Worm (Caenorhabditis elegans): Measurements from ENCODE around the gene tasp-1.
"Not testable (repeated sequence)": the region's sequence is repeated elsewhere in the genome, so short reads cannot be mapped to it uniquely, and the experiment has no call there.

tasp-1 gene

DNA sequence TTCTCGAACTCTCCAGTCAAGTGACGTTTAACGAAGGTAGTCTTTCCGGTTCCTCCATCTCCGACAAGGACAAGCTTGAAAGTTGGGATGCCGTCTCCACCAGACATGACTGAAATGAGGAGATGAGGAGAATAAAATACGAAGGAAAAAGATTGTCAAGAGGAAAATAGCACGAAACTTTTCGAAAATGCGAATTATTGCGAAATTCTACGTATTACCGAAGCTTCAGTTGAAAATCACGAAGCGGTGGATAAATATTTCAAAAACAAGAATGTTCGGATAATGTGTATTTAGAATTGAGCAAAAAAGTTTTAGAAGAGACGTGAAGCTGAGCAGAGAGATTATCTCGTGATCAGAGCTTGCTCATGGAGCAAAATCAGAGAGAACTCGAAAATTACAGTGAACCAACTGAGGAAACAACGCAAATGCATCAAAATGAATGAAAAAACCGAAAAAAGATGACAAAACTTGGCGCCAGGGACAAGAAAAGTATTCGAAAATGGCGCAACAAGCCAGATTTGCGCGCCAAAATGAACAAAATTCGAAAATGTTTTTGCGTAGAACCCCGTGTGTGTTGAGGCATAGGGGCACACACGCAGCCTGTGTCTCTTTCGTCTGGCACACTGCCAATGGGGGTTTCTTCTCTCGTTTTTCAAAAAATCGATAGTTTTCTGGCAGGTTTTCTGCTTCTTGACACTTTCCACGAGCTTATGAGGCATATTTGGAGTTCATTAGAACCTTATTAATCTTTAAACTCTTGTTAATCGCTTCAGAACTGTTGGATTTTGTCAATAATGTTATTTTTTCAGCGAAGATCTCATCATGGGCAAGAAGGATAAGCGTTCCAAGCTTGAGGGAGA lies 11.3 kb upstream of the tasp-1 start, which contains the start of the genes ran-1 and dkc-1 (continued):
- TF ChIP-seq F23B12.7 (tag; optimal IDR thresholded peaks at IDR 0.05; ENCODE audit: insufficient read depth): peak; percentile 58
- TF ChIP-seq akir-1 (GFP tag; optimal IDR thresholded peaks at IDR 0.05): no peak
- TF ChIP-seq Y56A3A.18 (GFP tag; IDR thresholded peaks at IDR 0.05): no peak
- TF ChIP-seq lsl-1 (GFP tag; optimal IDR thresholded peaks at IDR 0.05): peak; percentile 80
- TF ChIP-seq snpc-3.4 (tag; optimal IDR thresholded peaks at IDR 0.05): peak; percentile 91
- no peak for TF ChIP-seq mxl-1 (tag; optimal IDR thresholded peaks at IDR 0.05)
- TF ChIP-seq F55B11.4 (tag; optimal IDR thresholded peaks at IDR 0.05; ENCODE audit: borderline replicate concordance, insufficient read depth): no peak
- TF ChIP-seq T26A5.8 (tag; optimal IDR thresholded peaks at IDR 0.05): no peak
- TF ChIP-seq xnd-1 (tag; optimal IDR thresholded peaks at IDR 0.05): peak; percentile 89
- TF ChIP-seq ets-4 (GFP tag; optimal IDR thresholded peaks at IDR 0.05): no peak
- TF ChIP-seq ceh-100 (GFP tag; IDR thresholded peaks at IDR 0.05): peak; percentile 53
- peak; percentile 38 for TF ChIP-seq ztf-26 (tag; optimal IDR thresholded peaks at IDR 0.05)
- TF ChIP-seq Y95B8A.8 (GFP tag; IDR thresholded peaks at IDR 0.05): peak; percentile 84; the same call in 1 of the 2 replicates
- TF ChIP-seq nfyb-1 (GFP tag; IDR thresholded peaks at IDR 0.05): peak; percentile 79; the same call in 1 of the 2 replicates
- no peak for TF ChIP-seq nfya-1 (tag; optimal IDR thresholded peaks at IDR 0.05; ENCODE audit: borderline replicate concordance, insufficient read depth)
- TF ChIP-seq rcor-1 (GFP tag; IDR thresholded peaks at IDR 0.05): peak; percentile 81
- TF ChIP-seq F39B2.1 (GFP tag; IDR thresholded peaks at IDR 0.05): no peak
- TF ChIP-seq let-526 (GFP tag; IDR thresholded peaks at IDR 0.05): no peak
- no peak for TF ChIP-seq ZK185.1 (tag; optimal IDR thresholded peaks at IDR 0.05; ENCODE audit: poor library complexity, severe bottlenecking)
- 0 out of 2 replicates have a peak, but pooled peaks have one; percentile 7 for TF ChIP-seq Y79H2A.3 (GFP tag; conservative IDR thresholded peaks at IDR 0.05)
- peak; percentile 63 for TF ChIP-seq K12H6.12 (tag; optimal IDR thresholded peaks at IDR 0.05)
- no peak for TF ChIP-seq die-1 (tag; optimal IDR thresholded peaks at IDR 0.05)
- TF ChIP-seq pha-4 (tag; optimal IDR thresholded peaks at IDR 0.05): peak; percentile 13
- no peak for TF ChIP-seq T07F8.4 (tag; optimal IDR thresholded peaks at IDR 0.05)
- peak; percentile 46; the same call in 1 of the 2 replicates for TF ChIP-seq Y67H2A.10 (GFP tag; conservative IDR thresholded peaks at IDR 0.05)
- TF ChIP-seq snpc-1.3 (tag; optimal IDR thresholded peaks at IDR 0.05; ENCODE audit: insufficient read depth): peak; percentile 79
- peak; percentile 77 for TF ChIP-seq ekl-4 (GFP tag; IDR thresholded peaks at IDR 0.05)
- TF ChIP-seq ztf-25 (GFP tag; IDR thresholded peaks at IDR 0.05): no peak
- no peak for TF ChIP-seq F57C9.4 (tag; optimal IDR thresholded peaks at IDR 0.05)
- no peak for TF ChIP-seq ceh-58 (GFP tag; IDR thresholded peaks at IDR 0.05)
- TF ChIP-seq him-1 (tag; optimal IDR thresholded peaks at IDR 0.05): no peak
- peak; percentile 54 for TF ChIP-seq snpc-1.1 (tag; optimal IDR thresholded peaks at IDR 0.05; ENCODE audit: insufficient read depth)
- TF ChIP-seq attf-5 (GFP tag; optimal IDR thresholded peaks at IDR 0.05): peak; percentile 90

DNA sequence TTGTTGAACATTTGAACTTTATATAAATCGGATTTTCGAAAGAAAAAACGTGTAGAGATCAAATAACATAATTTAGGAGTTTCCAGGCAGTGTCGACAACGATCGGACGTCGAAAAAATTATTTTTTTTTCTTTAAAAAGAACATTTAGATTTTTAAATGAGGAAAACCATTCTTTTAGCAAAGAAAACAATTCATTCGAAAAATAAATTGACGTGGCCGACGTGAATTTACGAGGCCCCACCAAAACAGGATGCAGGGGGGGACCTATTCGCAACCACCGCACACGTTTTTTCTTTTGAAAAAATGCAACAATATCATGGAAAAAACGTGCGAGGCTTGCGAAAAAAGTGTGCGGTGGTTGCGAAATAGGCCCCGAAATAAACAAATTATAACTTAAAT lies 9.1 kb upstream of the tasp-1 start, which contains the start of gene enu-3.6:
enu-3.6 (plus strand) TSS at position 392 of the 400 bp plus-strand sequence.
- TF ChIP-seq him-1 (tag; optimal IDR thresholded peaks at IDR 0.05) (peak; percentile 33), madf-6 (GFP tag; IDR thresholded peaks at IDR 0.05) (peak; percentile 62; the same call in 1 of the 2 replicates), Y53G8AR.9 (GFP tag; conservative IDR thresholded peaks at IDR 0.05) (peak; percentile 28; the same call in 1 of the 2 replicates), athp-1 (tag; optimal IDR thresholded peaks at IDR 0.05) (peak; percentile 62), madf-8 (GFP tag; conservative IDR thresholded peaks at IDR 0.05) (0 out of 2 replicates have a peak, but pooled peaks have one; percentile 24), cebp-1 (tag; optimal IDR thresholded peaks at IDR 0.05) (peak; percentile 68), unc-130 (GFP tag; optimal IDR thresholded peaks at IDR 0.05) (peak; percentile 21), ceh-100 (GFP tag; IDR thresholded peaks at IDR 0.05) (peak; percentile 40; the same call in 1 of the 2 replicates), F49E8.2 (tag; optimal IDR thresholded peaks at IDR 0.05; ENCODE audit: insufficient read depth) (peak; percentile 39), snpc-4 (tag; optimal IDR thresholded peaks at IDR 0.05) (peak in 1 of 4 experiments; percentile 8), hrde-1 (tag; optimal IDR thresholded peaks at IDR 0.05; ENCODE audit: borderline replicate concordance) (peak; percentile 53), hsf-1 (GFP tag; IDR thresholded peaks at IDR 0.05) (peak; percentile 59), cebp-2 (GFP tag; IDR thresholded peaks at IDR 0.05) (0 out of 2 replicates have a peak, but pooled peaks have one; percentile 44)
- TF ChIP-seq cebp-1 (GFP tag; IDR thresholded peaks at IDR 0.05); snpc-4 (GFP tag; optimal IDR thresholded peaks at IDR 0.05): not testable (repeated sequence)

Data from whole organism, young adult.